Worm (Caenorhabditis elegans) whole organism, L2 larva: Measurements from ENCODE around the gene C03G5.14.
"Not testable (repeated sequence)": the region's sequence is repeated elsewhere in the genome, so short reads cannot be mapped to it uniquely, and the experiment has no call there.

Experiments
- R02D3.7 ChIP-seq: fragments of 150-350 bp; optimal IDR thresholded peaks from 2 replicates; lab custom pipeline; 2014; ENCODE audit warnings: missing biosample characterization, missing genetic modification characterization
- Y55F3AM.14 ChIP-seq: fragments of 200-800 bp; sonication (Bioruptor generic); optimal IDR thresholded peaks from 2 replicates; lab custom pipeline; 2018; ENCODE audit warnings: mild to moderate bottlenecking, missing genetic modification characterization, missing compliant biosample characterization
- ZK546.5 ChIP-seq: sonication (generic microtip); optimal IDR thresholded peaks from 2 replicates; lab custom pipeline; 2017; ENCODE audit warnings: missing biosample characterization, missing genetic modification characterization
- aly-2 ChIP-seq: fragments of 150-350 bp; optimal IDR thresholded peaks from 2 replicates; lab custom pipeline; 2014; ENCODE audit warnings: missing biosample characterization, missing genetic modification characterization
- ama-1 ChIP-seq: fragments of 150-350 bp; optimal IDR thresholded peaks from 2 replicates; lab custom pipeline; 2018; ENCODE audit warnings: inconsistent platforms
- blmp-1 ChIP-seq: sonication (generic microtip); optimal IDR thresholded peaks from 2 replicates; lab custom pipeline; 2017; ENCODE audit warnings: missing genetic modification characterization, mild to moderate bottlenecking, missing compliant biosample characterization, antibody characterized with exemption, moderate library complexity; ENCODE audit not compliant: insufficient read depth
- ceh-16 ChIP-seq: fragments of 150-350 bp; optimal IDR thresholded peaks from 2 replicates; lab custom pipeline; 2014; ENCODE audit warnings: missing biosample characterization, missing genetic modification characterization
- ceh-82 ChIP-seq: fragments of 150-350 bp; optimal IDR thresholded peaks from 2 replicates; lab custom pipeline; 2014; ENCODE audit warnings: missing biosample characterization, missing genetic modification characterization
- crh-2 ChIP-seq: sonication (generic microtip); optimal IDR thresholded peaks from 2 replicates; lab custom pipeline; 2017; ENCODE audit warnings: missing biosample characterization, missing genetic modification characterization
- dmd-4 ChIP-seq: sonication (generic microtip); optimal IDR thresholded peaks from 2 replicates; lab custom pipeline; 2017; ENCODE audit warnings: missing biosample characterization, missing genetic modification characterization
- egl-27 ChIP-seq: sonication (generic microtip); optimal IDR thresholded peaks from 3 replicates; lab custom pipeline; 2017; ENCODE audit warnings: missing biosample characterization, missing genetic modification reagents, missing genetic modification characterization
- elt-1 ChIP-seq: fragments of 150-350 bp; optimal IDR thresholded peaks from 2 replicates; lab custom pipeline; 2014; ENCODE audit warnings: missing biosample characterization, missing genetic modification characterization
- elt-3 ChIP-seq: sonication (generic microtip); optimal IDR thresholded peaks from 2 replicates; lab custom pipeline; 2017; ENCODE audit warnings: missing biosample characterization, missing genetic modification characterization
- fos-1 ChIP-seq: fragments of 150-350 bp; optimal IDR thresholded peaks from 2 replicates; lab custom pipeline; 2014; ENCODE audit warnings: missing biosample characterization, missing genetic modification characterization
- lin-11 ChIP-seq: fragments of 150-350 bp; sonication (generic microtip); optimal IDR thresholded peaks from 2 replicates; lab custom pipeline; 2014; ENCODE audit warnings: missing biosample characterization, missing genetic modification characterization, inconsistent platforms, mixed read lengths
- lin-13 ChIP-seq: fragments of 150-350 bp; optimal IDR thresholded peaks from 2 replicates; lab custom pipeline; 2014; ENCODE audit warnings: missing biosample characterization, missing genetic modification reagents, missing genetic modification characterization
- lin-39 ChIP-seq: fragments of 150-350 bp; optimal IDR thresholded peaks from 2 replicates; lab custom pipeline; 2014; ENCODE audit warnings: missing biosample characterization, missing genetic modification reagents, missing genetic modification characterization
- lsy-2 ChIP-seq, 2 experiments: fragments of 150-350 bp in 1 of 2; sonication (generic microtip) in 1 of 2; optimal IDR thresholded peaks; 2 replicates each; lab custom pipeline; 2014 to 2017; ENCODE audit warnings: missing biosample characterization in 2 of 2, missing genetic modification characterization in 2 of 2
- mab-5 ChIP-seq: fragments of 150-350 bp; optimal IDR thresholded peaks from 2 replicates; lab custom pipeline; 2014; ENCODE audit warnings: missing biosample characterization, missing genetic modification characterization
- mdl-1 ChIP-seq, 2 experiments: fragments of 150-350 bp in 1 of 2; sonication (generic microtip) in 1 of 2; optimal IDR thresholded peaks; 2 replicates each; lab custom pipeline; 2017; ENCODE audit warnings: missing biosample characterization in 2 of 2, missing genetic modification characterization in 2 of 2
- nhr-10 ChIP-seq: sonication (generic microtip); optimal IDR thresholded peaks from 2 replicates; lab custom pipeline; 2017; ENCODE audit warnings: missing biosample characterization, missing genetic modification characterization
- nhr-12 ChIP-seq: fragments of 150-350 bp; optimal IDR thresholded peaks from 2 replicates; lab custom pipeline; 2014; ENCODE audit warnings: missing biosample characterization, missing genetic modification characterization
- nhr-129 ChIP-seq: fragments of 150-350 bp; optimal IDR thresholded peaks from 2 replicates; lab custom pipeline; 2014; ENCODE audit warnings: missing biosample characterization, missing genetic modification characterization
- nhr-21 ChIP-seq: fragments of 150-350 bp; optimal IDR thresholded peaks from 2 replicates; lab custom pipeline; 2014; ENCODE audit warnings: missing biosample characterization, missing genetic modification characterization
- nhr-237 ChIP-seq: fragments of 150-350 bp; optimal IDR thresholded peaks from 2 replicates; lab custom pipeline; 2014; ENCODE audit warnings: missing biosample characterization, missing genetic modification characterization
- nhr-6 ChIP-seq: fragments of 150-350 bp; optimal IDR thresholded peaks from 2 replicates; lab custom pipeline; 2014; ENCODE audit warnings: missing biosample characterization, missing genetic modification characterization
- nhr-77 ChIP-seq: fragments of 150-350 bp; optimal IDR thresholded peaks from 2 replicates; lab custom pipeline; 2014; ENCODE audit warnings: missing biosample characterization, missing genetic modification characterization
- peb-1 ChIP-seq: fragments of 150-350 bp; optimal IDR thresholded peaks from 2 replicates; lab custom pipeline; 2014; ENCODE audit warnings: missing biosample characterization, missing genetic modification characterization
- sem-4 ChIP-seq: fragments of 150-350 bp; optimal IDR thresholded peaks from 2 replicates; lab custom pipeline; 2014; ENCODE audit warnings: missing biosample characterization, missing genetic modification reagents, missing genetic modification characterization
- sma-3 ChIP-seq: sonication (generic microtip); optimal IDR thresholded peaks from 2 replicates; lab custom pipeline; 2016; ENCODE audit warnings: missing genetic modification reagents, missing genetic modification characterization, missing compliant biosample characterization
- sma-9 ChIP-seq, 2 experiments: fragments of 150-350 bp in 1 of 2; sonication (generic microtip) in 1 of 2; optimal IDR thresholded peaks; 2 replicates each; lab custom pipeline; 2014 to 2016; ENCODE audit warnings: missing genetic modification characterization in 2 of 2, mild to moderate bottlenecking in 1 of 2, missing biosample characterization in 1 of 2, missing compliant biosample characterization in 1 of 2, missing genetic modification reagents in 1 of 2, moderate library complexity in 1 of 2
- unc-55 ChIP-seq: fragments of 150-350 bp; sonication (generic microtip); optimal IDR thresholded peaks from 3 replicates; lab custom pipeline; 2014; ENCODE audit warnings: missing biosample characterization, missing genetic modification reagents, missing genetic modification characterization
- unc-62 ChIP-seq: fragments of 150-350 bp; optimal IDR thresholded peaks from 2 replicates; lab custom pipeline; 2014; ENCODE audit warnings: missing biosample characterization, missing genetic modification reagents, missing genetic modification characterization
- zag-1 ChIP-seq: fragments of 150-350 bp; optimal IDR thresholded peaks from 2 replicates; lab custom pipeline; 2014; ENCODE audit warnings: missing biosample characterization, missing genetic modification characterization
- ztf-1 ChIP-seq: fragments of 200-800 bp; sonication (Bioruptor generic); conservative IDR thresholded peaks from 2 replicates; pipeline ENCODE4 v1.3.6; 2022; ENCODE audit warnings: missing genetic modification characterization, missing compliant biosample characterization
- ztf-4 ChIP-seq: fragments of 150-350 bp; optimal IDR thresholded peaks from 2 replicates; lab custom pipeline; 2014; ENCODE audit warnings: missing biosample characterization, missing genetic modification characterization

Gene C03G5.14

ce11 chrX:8523000-8523399 is 1.3 kb downstream of the C03G5.14 start:
- TF ChIP-seq peb-1 (no peak), egl-27 (tag; lab: Kevin White, UChicago) (no peak), lin-39 (tag; lab: Kevin White, UChicago) (no peak), zag-1 (tag; lab: Kevin White, UChicago) (no peak), nhr-77 (tag; lab: Kevin White, UChicago) (no peak), sma-3 (no peak), ama-1 (lab: Kevin White, UChicago) (no peak), nhr-12 (tag; lab: Kevin White, UChicago) (no peak), Y55F3AM.14 (GFP tag; lab: Kevin White, UChicago) (no peak), elt-3 (tag; lab: Kevin White, UChicago) (no peak), sma-9 (GFP tag; optimal IDR thresholded peaks at IDR 0.05; lab: Kevin White, UChicago) (no peak), sma-9 (tag; optimal IDR thresholded peaks at IDR 0.05; lab: Kevin White, UChicago) (no peak)

- TF ChIP-seq egl-27 (tag; lab: Kevin White, UChicago): no peak
- TF ChIP-seq blmp-1 (tag; lab: Kevin White, UChicago): no peak
Measured at ce11 chrX:8527950-8528349, 6.2 kb downstream of the C03G5.14 start, which contains the start of gene flp-5. TSS of gene flp-5 (plus strand) at chrX:8528250.

- not testable (repeated sequence) for TF ChIP-seq nhr-12 (tag; lab: Kevin White, UChicago); elt-3 (tag; lab: Kevin White, UChicago); unc-55 (GFP tag; lab: Kevin White, UChicago)
Measured at ce11 chrX:8535006-8535405, 13.3 kb downstream of the C03G5.14 start, which contains the start of gene nspc-1. TSS of gene nspc-1 (minus strand) at chrX:8535106.

- TF ChIP-seq lsy-2 (tag; optimal IDR thresholded peaks at IDR 0.05; lab: Kevin White, UChicago) (no peak), sma-3 (no peak), R02D3.7 (tag; lab: Kevin White, UChicago) (no peak)
- TF ChIP-seq, all 48 proteins: peak for 0
Measured at ce11 chrX:8536791-8537190, 15.1 kb downstream of the C03G5.14 start, which contains the start of gene nspc-3. TSS of gene nspc-3 (plus strand) at chrX:8537091.

- TF ChIP-seq aly-2 (tag; lab: Kevin White, UChicago); dmd-4 (tag; lab: Kevin White, UChicago); unc-62 (GFP tag; lab: Kevin White, UChicago): not testable (repeated sequence)
Measured at ce11 chrX:8538262-8538776, 16.6 kb downstream of the C03G5.14 start, which contains the start of the genes nspc-4 and nspc-5. TSS of gene nspc-4 (minus strand) at chrX:8538362. TSS of gene nspc-5 (plus strand) at chrX:8538726.

- not testable (repeated sequence) for TF ChIP-seq dmd-4 (tag; lab: Kevin White, UChicago); ceh-16 (tag; lab: Kevin White, UChicago); mdl-1 (tag; optimal IDR thresholded peaks at IDR 0.05; lab: Kevin White, UChicago)
Measured at ce11 chrX:8541562-8541961, 19.8 kb downstream of the C03G5.14 start, which contains the start of gene nspc-7. TSS of gene nspc-7 (plus strand) at chrX:8541862.

ce11 chrX:8545971-8546442 is 24.3 kb downstream of the C03G5.14 start, which contains the start of gene sdha-1:
TSS of gene sdha-1 (minus strand) at chrX:8546021.
- TF ChIP-seq lin-13 (GFP tag; lab: Kevin White, UChicago) (peak; percentile 83), nhr-10 (tag; lab: Kevin White, UChicago) (peak; percentile 16), nhr-21 (tag; lab: Kevin White, UChicago) (peak; percentile 73), egl-27 (tag; lab: Kevin White, UChicago) (peak; percentile 81), ztf-4 (tag; lab: Kevin White, UChicago) (peak; percentile 67), ZK546.5 (tag; lab: Kevin White, UChicago) (no peak), nhr-12 (tag; lab: Kevin White, UChicago) (no peak), zag-1 (tag; lab: Kevin White, UChicago) (peak; percentile 77), aly-2 (tag; lab: Kevin White, UChicago) (no peak), mab-5 (tag; lab: Kevin White, UChicago) (peak; percentile 37), nhr-77 (tag; lab: Kevin White, UChicago) (no peak), mdl-1 (tag; optimal IDR thresholded peaks at IDR 0.05; lab: Kevin White, UChicago) (peak; percentile 37 to 78), blmp-1 (tag; lab: Kevin White, UChicago) (no peak), ztf-1 (GFP tag; lab: Robert Waterston, UW) (no peak), lin-11 (peak; percentile 62), fos-1 (peak; percentile 90), nhr-6 (peak; percentile 90), unc-55 (GFP tag; lab: Kevin White, UChicago) (peak; percentile 86), nhr-237 (tag; lab: Kevin White, UChicago) (no peak), nhr-129 (peak; percentile 98), ceh-82 (tag; lab: Kevin White, UChicago) (no peak), sma-9 (GFP tag; optimal IDR thresholded peaks at IDR 0.05; lab: Kevin White, UChicago) (peak; percentile 92), sma-9 (tag; optimal IDR thresholded peaks at IDR 0.05; lab: Kevin White, UChicago) (no peak), lsy-2 (tag; optimal IDR thresholded peaks at IDR 0.05; lab: Kevin White, UChicago) (peak; percentile 44 to 88), elt-1 (peak; percentile 4), sem-4 (peak; percentile 85), elt-3 (tag; lab: Kevin White, UChicago) (no peak), crh-2 (peak; percentile 95), peb-1 (no peak)
